Worm (Caenorhabditis elegans) whole organism, mixed stage, embryonic: ENCODE data around the gene gly-3.

Experiments
- M03D4.4 ChIP-seq: sonication (generic microtip); optimal IDR thresholded peaks from 2 replicates; lab custom pipeline; 2017; ENCODE audit warnings: mild to moderate bottlenecking, missing genetic modification characterization, missing compliant biosample characterization
- bed-3 ChIP-seq: fragments of 200-800 bp; sonication (Bioruptor generic); optimal IDR thresholded peaks from 3 replicates; lab custom pipeline; 2018; ENCODE audit warnings: mild to moderate bottlenecking, missing genetic modification characterization, moderate library complexity, missing compliant biosample characterization
- blmp-1 ChIP-seq: fragments of 150-350 bp; optimal IDR thresholded peaks from 2 replicates; lab custom pipeline; 2014; ENCODE audit warnings: missing biosample characterization, missing genetic modification characterization
- ceh-39 ChIP-seq: fragments of 150-350 bp; optimal IDR thresholded peaks from 2 replicates; lab custom pipeline; 2014; ENCODE audit warnings: missing biosample characterization, missing genetic modification characterization
- ceh-43 ChIP-seq: fragments of 200-800 bp; sonication (Bioruptor generic); optimal IDR thresholded peaks from 2 replicates; lab custom pipeline; 2018; ENCODE audit warnings: mild to moderate bottlenecking, missing genetic modification characterization, moderate library complexity, missing compliant biosample characterization
- ceh-83 ChIP-seq: fragments of 200-800 bp; sonication (Bioruptor generic); optimal IDR thresholded peaks from 2 replicates; lab custom pipeline; 2018; ENCODE audit warnings: mild to moderate bottlenecking, missing genetic modification characterization, missing compliant biosample characterization
- ces-1 ChIP-seq: fragments of 150-350 bp; optimal IDR thresholded peaks from 2 replicates; lab custom pipeline; 2014; ENCODE audit warnings: missing biosample characterization, missing genetic modification reagents, missing genetic modification characterization
- cnd-1 ChIP-seq: fragments of 200-800 bp; sonication (Bioruptor generic); optimal IDR thresholded peaks from 2 replicates; lab custom pipeline; 2018; ENCODE audit warnings: mild to moderate bottlenecking, missing genetic modification characterization, missing compliant biosample characterization
- drap-1 ChIP-seq: fragments of 200-800 bp; sonication (Bioruptor generic); optimal IDR thresholded peaks from 3 replicates; lab custom pipeline; 2018; ENCODE audit warnings: mild to moderate bottlenecking, missing genetic modification characterization, missing compliant biosample characterization
- elt-1 ChIP-seq: sonication (generic microtip); optimal IDR thresholded peaks from 2 replicates; lab custom pipeline; 2017; ENCODE audit warnings: missing genetic modification characterization, mild to moderate bottlenecking, missing compliant biosample characterization, antibody characterized with exemption, moderate library complexity, borderline replicate concordance; ENCODE audit not compliant: insufficient read depth
- elt-3 ChIP-seq: fragments of 150-350 bp; optimal IDR thresholded peaks from 2 replicates; lab custom pipeline; 2014; ENCODE audit warnings: missing biosample characterization, missing genetic modification characterization
- flh-1 ChIP-seq: fragments of 200-800 bp; sonication (Bioruptor generic); optimal IDR thresholded peaks from 2 replicates; lab custom pipeline; 2018; ENCODE audit warnings: mild to moderate bottlenecking, missing genetic modification characterization, moderate library complexity, missing compliant biosample characterization
- ham-2 ChIP-seq: fragments of 200-800 bp; sonication (Bioruptor generic); optimal IDR thresholded peaks from 2 replicates; lab custom pipeline; 2018; ENCODE audit warnings: mild to moderate bottlenecking, missing genetic modification characterization, missing compliant biosample characterization
- hlh-1 ChIP-seq: fragments of 150-350 bp; optimal IDR thresholded peaks from 2 replicates; lab custom pipeline; 2014; ENCODE audit warnings: missing biosample characterization, missing genetic modification reagents, missing genetic modification characterization
- lin-13 ChIP-seq: fragments of 150-350 bp; optimal IDR thresholded peaks from 2 replicates; lab custom pipeline; 2014; ENCODE audit warnings: missing biosample characterization, missing genetic modification characterization
- lin-32 ChIP-seq: fragments of 200-800 bp; sonication (Bioruptor generic); optimal IDR thresholded peaks from 2 replicates; lab custom pipeline; 2018; ENCODE audit warnings: mild to moderate bottlenecking, missing genetic modification characterization, missing compliant biosample characterization
- lsy-2 ChIP-seq: fragments of 150-350 bp; optimal IDR thresholded peaks from 2 replicates; lab custom pipeline; 2014; ENCODE audit warnings: missing biosample characterization, missing genetic modification characterization
- mab-5 ChIP-seq: fragments of 150-350 bp; optimal IDR thresholded peaks from 2 replicates; lab custom pipeline; 2014; ENCODE audit warnings: missing biosample characterization, missing genetic modification characterization
- mep-1 ChIP-seq: fragments of 150-350 bp; optimal IDR thresholded peaks from 2 replicates; lab custom pipeline; 2017; ENCODE audit warnings: missing biosample characterization, missing genetic modification reagents, missing genetic modification characterization, inconsistent platforms
- mls-2 ChIP-seq: sonication (generic microtip); optimal IDR thresholded peaks from 2 replicates; lab custom pipeline; 2016; ENCODE audit warnings: mild to moderate bottlenecking, missing genetic modification characterization, moderate library complexity, missing compliant biosample characterization
- nhr-12 ChIP-seq: fragments of 150-350 bp; optimal IDR thresholded peaks from 2 replicates; lab custom pipeline; 2014; ENCODE audit warnings: missing biosample characterization, missing genetic modification characterization
- nhr-2 ChIP-seq: fragments of 150-350 bp; optimal IDR thresholded peaks from 2 replicates; lab custom pipeline; 2014; ENCODE audit warnings: missing biosample characterization, missing genetic modification characterization
- nhr-237 ChIP-seq: fragments of 150-350 bp; optimal IDR thresholded peaks from 2 replicates; lab custom pipeline; 2014; ENCODE audit warnings: missing biosample characterization, missing genetic modification characterization
- nhr-28 ChIP-seq: fragments of 150-350 bp; optimal IDR thresholded peaks from 2 replicates; lab custom pipeline; 2014; ENCODE audit warnings: missing biosample characterization, missing genetic modification characterization
- nhr-76 ChIP-seq: sonication (generic microtip); optimal IDR thresholded peaks from 2 replicates; lab custom pipeline; 2017; ENCODE audit warnings: missing biosample characterization, missing genetic modification characterization
- pha-4 ChIP-seq: fragments of 150-350 bp; optimal IDR thresholded peaks from 2 replicates; lab custom pipeline; 2018; ENCODE audit warnings: missing biosample characterization, missing genetic modification reagents, missing genetic modification characterization
- sem-2 ChIP-seq: fragments of 200-800 bp; sonication (Bioruptor generic); optimal IDR thresholded peaks from 2 replicates; lab custom pipeline; 2018; ENCODE audit warnings: mild to moderate bottlenecking, missing genetic modification characterization, missing compliant biosample characterization
- snpc-4 ChIP-seq: fragments of 150-350 bp; optimal IDR thresholded peaks from 2 replicates; lab custom pipeline; 2014; ENCODE audit warnings: missing biosample characterization, missing genetic modification characterization
- sptf-1 ChIP-seq: sonication (generic microtip); optimal IDR thresholded peaks from 2 replicates; lab custom pipeline; 2017; ENCODE audit warnings: mild to moderate bottlenecking, missing genetic modification characterization, moderate library complexity, missing compliant biosample characterization
- tbx-8 ChIP-seq: fragments of 200-800 bp; sonication (Bioruptor generic); optimal IDR thresholded peaks from 2 replicates; lab custom pipeline; 2018; ENCODE audit warnings: mild to moderate bottlenecking, missing genetic modification characterization, moderate library complexity, missing compliant biosample characterization
- unc-120 ChIP-seq: sonication (generic microtip); optimal IDR thresholded peaks from 2 replicates; lab custom pipeline; 2017; ENCODE audit warnings: missing genetic modification characterization, missing compliant biosample characterization; ENCODE audit not compliant: poor library complexity, severe bottlenecking
- unc-39 ChIP-seq: fragments of 150-350 bp; optimal IDR thresholded peaks from 2 replicates; lab custom pipeline; 2014; ENCODE audit warnings: missing biosample characterization, missing genetic modification characterization
- unc-62 ChIP-seq: fragments of 150-350 bp; optimal IDR thresholded peaks from 2 replicates; lab custom pipeline; 2014; ENCODE audit warnings: missing biosample characterization, missing genetic modification reagents, missing genetic modification characterization
- zip-8 ChIP-seq: fragments of 150-350 bp; optimal IDR thresholded peaks from 2 replicates; lab custom pipeline; 2014; ENCODE audit warnings: missing biosample characterization, missing genetic modification characterization
- ztf-11 ChIP-seq: fragments of 150-350 bp; optimal IDR thresholded peaks from 2 replicates; lab custom pipeline; 2014; ENCODE audit warnings: missing biosample characterization, missing genetic modification characterization

gly-3 gene

DNA sequence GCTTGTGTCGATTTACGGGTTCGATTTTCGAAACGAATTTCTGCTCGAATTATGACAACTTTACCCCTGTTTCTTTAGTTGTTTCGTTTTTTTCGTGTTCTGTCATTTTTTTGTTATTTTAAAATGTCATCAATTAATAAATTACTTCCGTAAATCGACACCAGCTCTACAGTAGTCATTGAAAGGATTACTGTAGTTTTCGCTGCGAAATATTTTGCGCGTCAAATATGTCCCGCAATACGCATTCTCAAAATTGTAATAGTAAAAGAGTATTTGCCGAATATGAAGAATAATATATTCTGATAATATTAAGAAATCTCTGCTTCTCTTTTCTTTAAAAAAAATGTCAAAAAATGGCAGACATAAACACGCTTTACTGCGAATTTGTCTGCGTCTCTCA, 24.3 kb downstream of the gly-3 start:
- no peak for TF ChIP-seq blmp-1 (tag; lab: Kevin White, UChicago)
- TF ChIP-seq drap-1 (GFP tag; lab: Kevin White, UChicago): no peak
- TF ChIP-seq snpc-4 (tag; lab: Kevin White, UChicago): no peak
- no peak for TF ChIP-seq tbx-8 (GFP tag; lab: Kevin White, UChicago)
- no peak for TF ChIP-seq lin-13 (tag; lab: Kevin White, UChicago)
- TF ChIP-seq lsy-2 (tag; lab: Kevin White, UChicago): no peak
- TF ChIP-seq M03D4.4 (tag; lab: Kevin White, UChicago): no peak
- TF ChIP-seq cnd-1 (tag; lab: Kevin White, UChicago): no peak
- no peak for TF ChIP-seq nhr-12
- TF ChIP-seq unc-39 (tag; lab: Kevin White, UChicago): no peak
- no peak for TF ChIP-seq sptf-1 (tag; lab: Kevin White, UChicago)

DNA sequence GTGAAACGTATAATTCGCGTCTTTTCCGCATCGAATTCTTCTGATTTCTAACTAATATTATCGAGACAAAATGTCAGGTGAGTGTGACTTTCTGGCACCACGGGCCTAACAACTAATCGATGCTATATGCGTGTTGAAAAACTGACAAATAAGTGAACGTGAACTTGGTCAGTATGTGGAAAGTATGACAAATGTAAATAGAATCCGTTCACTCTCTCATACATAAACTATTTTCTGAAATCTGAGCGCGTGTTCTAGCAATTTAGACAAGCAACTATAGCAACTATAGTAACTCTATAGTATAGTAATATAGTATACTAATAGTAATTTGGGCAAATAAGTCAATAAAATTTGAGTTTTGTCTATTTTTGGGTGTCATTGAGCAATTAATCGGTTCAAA, 25.2 kb downstream of the gly-3 start:
- TF ChIP-seq nhr-237 (tag; lab: Kevin White, UChicago): no peak
- TF ChIP-seq nhr-76 (tag; lab: Kevin White, UChicago): no peak
- TF ChIP-seq mls-2: no peak
- TF ChIP-seq elt-3 (tag; lab: Kevin White, UChicago): no peak
- no peak for TF ChIP-seq unc-120 (tag; lab: Kevin White, UChicago)
- no peak for TF ChIP-seq sem-2 (GFP tag; lab: Kevin White, UChicago)

DNA sequence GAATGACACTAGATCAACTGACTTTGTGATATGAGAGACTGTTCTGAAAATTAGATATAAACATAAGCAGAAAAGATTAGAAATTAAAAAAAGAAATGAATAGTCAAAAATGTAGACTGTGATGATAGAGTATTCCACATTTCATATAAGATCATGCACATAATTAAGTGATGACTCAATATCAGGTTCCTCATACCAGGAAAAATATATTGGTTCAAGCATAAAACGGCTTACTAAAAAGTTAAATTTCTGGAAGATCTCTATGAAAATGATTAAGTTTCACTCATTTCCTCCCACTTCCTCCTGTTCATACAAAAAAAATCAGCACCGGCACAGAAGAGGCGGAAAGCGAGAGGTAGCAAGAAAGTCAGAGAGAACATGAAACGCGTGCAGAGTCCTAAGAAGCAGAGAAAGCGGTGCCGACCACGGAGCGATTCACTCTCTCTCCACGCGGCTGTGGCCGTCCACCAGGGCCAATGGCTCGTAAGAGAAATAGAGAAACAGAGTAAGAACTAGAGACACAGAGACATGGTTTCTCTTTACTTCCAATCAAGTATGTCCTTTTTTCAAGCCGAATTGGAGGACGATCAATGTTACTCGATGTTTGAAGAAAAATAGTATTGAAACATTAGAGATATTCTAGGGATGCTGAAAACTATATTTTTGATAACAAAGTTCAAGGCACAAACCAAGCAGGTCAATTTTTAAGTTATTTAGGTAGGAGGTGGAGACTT, 25.8 kb downstream of the gly-3 start, which contains the start of the genes ZK688.5 and fahd-1:
ZK688.5 (minus strand) TSS at position 51 of the 734 bp plus-strand sequence.
fahd-1 (plus strand) TSS at position 684 of the 734 bp plus-strand sequence.
- TF ChIP-seq sem-2 (GFP tag; lab: Kevin White, UChicago) (no peak), ceh-83 (GFP tag; lab: Kevin White, UChicago) (no peak), ztf-11 (tag; lab: Kevin White, UChicago) (no peak), nhr-12 (no peak), ces-1 (GFP tag; lab: Kevin White, UChicago) (peak; percentile 59), lin-32 (GFP tag; lab: Kevin White, UChicago) (no peak), pha-4 (tag; lab: Kevin White, UChicago) (peak; percentile 71), hlh-1 (tag; lab: Kevin White, UChicago) (peak; percentile 93), mls-2 (peak; percentile 68), flh-1 (no peak), nhr-2 (tag; lab: Kevin White, UChicago) (peak; percentile 77), sptf-1 (tag; lab: Kevin White, UChicago) (no peak), mep-1 (tag; lab: Kevin White, UChicago) (peak; percentile 40), mab-5 (tag; lab: Kevin White, UChicago) (no peak), elt-3 (tag; lab: Kevin White, UChicago) (no peak), unc-39 (tag; lab: Kevin White, UChicago) (no peak), ceh-43 (GFP tag; lab: Kevin White, UChicago) (no peak), lsy-2 (tag; lab: Kevin White, UChicago) (peak; percentile 56), ham-2 (peak; percentile 74), bed-3 (no peak), M03D4.4 (tag; lab: Kevin White, UChicago) (no peak), ceh-39 (peak; percentile 8), nhr-76 (tag; lab: Kevin White, UChicago) (no peak), nhr-237 (tag; lab: Kevin White, UChicago) (peak; percentile 46), lin-13 (tag; lab: Kevin White, UChicago) (peak; percentile 19), tbx-8 (GFP tag; lab: Kevin White, UChicago) (no peak), nhr-28 (tag; lab: Kevin White, UChicago) (no peak), unc-62 (no peak), blmp-1 (tag; lab: Kevin White, UChicago) (no peak), elt-1 (no peak), snpc-4 (tag; lab: Kevin White, UChicago) (no peak), zip-8 (tag; lab: Kevin White, UChicago) (no peak), unc-120 (tag; lab: Kevin White, UChicago) (peak; percentile 68), cnd-1 (tag; lab: Kevin White, UChicago) (peak; percentile 10), drap-1 (GFP tag; lab: Kevin White, UChicago) (no peak)
